Fruit fly (Drosophila melanogaster): Measurements from ENCODE around the gene prage.

The prage gene

dm6 chrX:1873515-1874126, 100.1 kb downstream of the prage start, which contains the start of the genes Pgam5 and Vps26:
Pgam5 (minus strand) TSS chrX:1873565.
Vps26 (plus strand) TSS chrX:1873853.
- TF ChIP-seq CG11560 (tag; IDR thresholded peaks at IDR 0.05) (no peak), CG4617 (GFP tag; optimal IDR thresholded peaks at IDR 0.05; ENCODE audit: borderline replicate concordance) (peak; percentile 48), tll (GFP tag; optimal IDR thresholded peaks at IDR 0.05) (no peak), pum (GFP tag; optimal IDR thresholded peaks at IDR 0.05) (no peak), CG9797 (GFP tag; optimal IDR thresholded peaks at IDR 0.05) (peak; percentile 69), exex (tag; optimal IDR thresholded peaks at IDR 0.05) (no peak), chif (GFP tag; optimal IDR thresholded peaks at IDR 0.05) (no peak), org-1 (GFP tag; optimal IDR thresholded peaks at IDR 0.05) (no peak), so (GFP tag; IDR thresholded peaks at IDR 0.05) (no peak), Bgb (GFP tag; IDR thresholded peaks at IDR 0.05; ENCODE audit: partially characterized antibody) (no peak), CG10959 (GFP tag; IDR thresholded peaks at IDR 0.05) (no peak), kay (GFP tag; optimal IDR thresholded peaks at IDR 0.05) (no peak), pho (GFP tag; optimal IDR thresholded peaks at IDR 0.05) (no peak), CG34422 (GFP tag; IDR thresholded peaks at IDR 0.05) (no peak), amos (GFP tag; IDR thresholded peaks at IDR 0.05; ENCODE audit: partially characterized antibody) (no peak), Taf1 (GFP tag; IDR thresholded peaks at IDR 0.05) (no peak), crc (GFP tag; optimal IDR thresholded peaks at IDR 0.05) (no peak), stwl (tag; optimal IDR thresholded peaks at IDR 0.05) (peak; percentile 23), Gug (GFP tag; IDR thresholded peaks at IDR 0.05) (no peak), sima (GFP tag; optimal IDR thresholded peaks at IDR 0.05) (no peak), sr (GFP tag; IDR thresholded peaks at IDR 0.05) (no peak), Max (GFP tag; optimal IDR thresholded peaks at IDR 0.05) (no peak), nerfin-1 (tag; optimal IDR thresholded peaks at IDR 0.05) (peak; percentile 91), corto (GFP tag; optimal IDR thresholded peaks at IDR 0.05) (no peak), CG7839 (tag; optimal IDR thresholded peaks at IDR 0.05) (no peak), Ets65A (GFP tag) (no peak), CG33213 (GFP tag; optimal IDR thresholded peaks at IDR 0.05) (no peak), jumu (GFP tag; optimal IDR thresholded peaks at IDR 0.05) (no peak), Rx (GFP tag; IDR thresholded peaks at IDR 0.05) (no peak), CG15269 (tag; optimal IDR thresholded peaks at IDR 0.05) (no peak), CG10274 (GFP tag; optimal IDR thresholded peaks at IDR 0.05) (no peak), NfI (GFP tag; optimal IDR thresholded peaks at IDR 0.05) (no peak), Ravus (GFP tag; IDR thresholded peaks at IDR 0.05) (no peak), zen2 (GFP tag; IDR thresholded peaks at IDR 0.05; ENCODE audit: partially characterized antibody) (no peak), dysf (GFP tag; IDR thresholded peaks at IDR 0.05) (no peak), sqz (GFP tag; optimal IDR thresholded peaks at IDR 0.05) (peak; percentile 97), pros (GFP tag; optimal IDR thresholded peaks at IDR 0.05) (no peak), Hr51 (GFP tag; optimal IDR thresholded peaks at IDR 0.05) (no peak), CG1602 (GFP tag; optimal IDR thresholded peaks at IDR 0.05) (no peak), CG7556 (GFP tag; optimal IDR thresholded peaks at IDR 0.05) (no peak), CG13424 (tag; optimal IDR thresholded peaks at IDR 0.05) (no peak), CG17328 (GFP tag; IDR thresholded peaks at IDR 0.05) (no peak), Nf-YC (tag; optimal IDR thresholded peaks at IDR 0.05) (peak; percentile 12), CG12071 (GFP tag; optimal IDR thresholded peaks at IDR 0.05) (no peak), CG16815 (GFP tag; optimal IDR thresholded peaks at IDR 0.05) (no peak), Dp (GFP tag; optimal IDR thresholded peaks at IDR 0.05) (peak; percentile 21), CG11456 (GFP tag; IDR thresholded peaks at IDR 0.05) (no peak), usp (GFP tag; optimal IDR thresholded peaks at IDR 0.05) (no peak), CG12155 (GFP tag; optimal IDR thresholded peaks at IDR 0.05) (no peak), CG16813 (GFP tag; IDR thresholded peaks at IDR 0.05; ENCODE audit: partially characterized antibody) (no peak), twi (tag; optimal IDR thresholded peaks at IDR 0.05) (no peak)

Measured in whole organism, embryonic.